Worm (Caenorhabditis elegans): ENCODE results near the gene srh-7.

DNA sequence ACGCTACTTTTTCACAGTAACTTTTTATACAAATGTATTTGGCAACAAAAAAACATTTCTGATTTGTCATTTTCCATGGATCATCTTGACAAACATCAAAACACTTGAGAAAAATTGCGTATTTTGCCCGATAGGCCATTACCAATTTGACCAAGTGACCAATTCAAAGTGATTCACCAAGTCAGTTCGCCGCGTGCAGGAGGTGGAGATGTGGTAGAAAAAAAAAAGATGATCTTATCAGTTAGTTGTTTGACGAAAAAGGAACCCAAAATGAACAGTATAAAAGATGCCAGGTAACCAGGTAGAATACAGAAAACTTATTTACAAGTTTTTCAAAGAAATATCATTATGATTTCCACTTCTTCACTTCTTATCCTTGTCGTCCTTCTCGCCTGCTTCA, 19.0 kb upstream of the srh-7 start, which contains the start of gene nlp-27:
- no peak for TF ChIP-seq ama-1 (optimal IDR thresholded peaks at IDR 0.05)
- no peak for TF ChIP-seq ceh-36 (tag; optimal IDR thresholded peaks at IDR 0.05)
- TF ChIP-seq ceh-13 (GFP tag; optimal IDR thresholded peaks at IDR 0.05), result no peak
- no peak for TF ChIP-seq sea-1 (GFP tag; conservative IDR thresholded peaks at IDR 0.05)
- TF ChIP-seq hmbx-1 (tag; optimal IDR thresholded peaks at IDR 0.05), result no peak
- no peak for TF ChIP-seq B0310.2 (tag; optimal IDR thresholded peaks at IDR 0.05)
- no peak for TF ChIP-seq flt-1 (GFP tag; IDR thresholded peaks at IDR 0.05)
- no peak for TF ChIP-seq tra-4 (tag; optimal IDR thresholded peaks at IDR 0.05)
- TF ChIP-seq aly-1 (tag; optimal IDR thresholded peaks at IDR 0.05), result no peak
- no peak for TF ChIP-seq tbx-37 (GFP tag; conservative IDR thresholded peaks at IDR 0.05)
- no peak for TF ChIP-seq tbx-11 (GFP tag; IDR thresholded peaks at IDR 0.05)

Data from whole organism, early embryonic.